Worm (Caenorhabditis elegans) whole organism, L1 larva: ENCODE measurements around the gene col-74.

ENCODE experiments used
- C04F5.9 ChIP-seq: sonication (generic microtip); optimal IDR thresholded peaks from 2 replicates; lab custom pipeline; 2016; ENCODE audit warnings: missing genetic modification characterization, missing compliant biosample characterization
- F16B12.6 ChIP-seq: fragments of 150-350 bp; optimal IDR thresholded peaks from 2 replicates; lab custom pipeline; 2014; ENCODE audit warnings: missing biosample characterization, missing genetic modification characterization
- Y116A8C.19 ChIP-seq: sonication (generic microtip); optimal IDR thresholded peaks from 2 replicates; lab custom pipeline; 2016; ENCODE audit warnings: missing compliant biosample characterization, missing genetic modification characterization, borderline replicate concordance
- aly-2 ChIP-seq: fragments of 150-350 bp; optimal IDR thresholded peaks from 2 replicates; lab custom pipeline; 2014; ENCODE audit warnings: missing biosample characterization, missing genetic modification characterization
- ceh-63 ChIP-seq: fragments of 200-800 bp; sonication (Bioruptor generic); optimal IDR thresholded peaks from 2 replicates; lab custom pipeline; 2018; ENCODE audit warnings: mild to moderate bottlenecking, missing genetic modification characterization, missing compliant biosample characterization
- ceh-88 ChIP-seq: fragments of 200-800 bp; sonication (Bioruptor generic); IDR thresholded peaks from 2 replicates; pipeline ENCODE4 v1.3.6; 2022; ENCODE audit warnings: missing genetic modification characterization, missing compliant biosample characterization
- ceh-90 ChIP-seq: sonication (generic microtip); optimal IDR thresholded peaks from 2 replicates; lab custom pipeline; 2016; ENCODE audit warnings: missing genetic modification characterization, missing compliant biosample characterization
- ces-1 ChIP-seq: fragments of 150-350 bp; optimal IDR thresholded peaks from 2 replicates; lab custom pipeline; 2014; ENCODE audit warnings: missing biosample characterization, missing genetic modification reagents, missing genetic modification characterization
- efl-1 ChIP-seq, 4 experiments: fragments of 150-350 bp; optimal IDR thresholded peaks in 3 of 4; peaks in 1 of 4; 1 replicate in 1 of 4; 2 replicates in 3 of 4; lab custom pipeline; 2014; ENCODE audit warnings: missing biosample characterization in 2 of 4, missing genetic modification characterization in 2 of 4, missing genetic modification reagents in 2 of 4
- efl-3 ChIP-seq: fragments of 200-800 bp; sonication (Bioruptor generic); optimal IDR thresholded peaks from 2 replicates; lab custom pipeline; 2018; ENCODE audit warnings: mild to moderate bottlenecking, missing genetic modification characterization, missing compliant biosample characterization
- ets-5 ChIP-seq: fragments of 200-800 bp; sonication (Bioruptor generic); IDR thresholded peaks from 2 replicates; pipeline ENCODE4 v1.3.6; 2022; ENCODE audit warnings: missing genetic modification characterization, missing compliant biosample characterization
- fkh-10 ChIP-seq: sonication (generic microtip); optimal IDR thresholded peaks from 2 replicates; lab custom pipeline; 2017; ENCODE audit warnings: missing biosample characterization, missing genetic modification reagents, missing genetic modification characterization
- hlh-17 ChIP-seq: fragments of 200-800 bp; sonication (Bioruptor generic); optimal IDR thresholded peaks from 2 replicates; lab custom pipeline; 2018; ENCODE audit warnings: missing genetic modification characterization, mild to moderate bottlenecking, missing compliant biosample characterization, moderate library complexity, borderline replicate concordance
- hlh-4 ChIP-seq: sonication (generic microtip); optimal IDR thresholded peaks from 2 replicates; lab custom pipeline; 2016; ENCODE audit warnings: mild to moderate bottlenecking, missing genetic modification characterization, missing compliant biosample characterization
- irx-1 ChIP-seq: sonication (generic microtip); optimal IDR thresholded peaks from 2 replicates; lab custom pipeline; 2016; ENCODE audit warnings: missing genetic modification characterization, missing compliant biosample characterization
- jun-1 ChIP-seq: fragments of 150-350 bp; optimal IDR thresholded peaks from 2 replicates; lab custom pipeline; 2014; ENCODE audit warnings: missing biosample characterization, missing genetic modification reagents, missing genetic modification characterization
- lin-14 ChIP-seq: fragments of 200-800 bp; sonication (Bioruptor generic); optimal IDR thresholded peaks from 2 replicates; lab custom pipeline; 2018; ENCODE audit warnings: mild to moderate bottlenecking, missing genetic modification characterization, moderate library complexity, missing compliant biosample characterization
- lin-15B ChIP-seq: fragments of 150-350 bp; sonication (generic microtip); optimal IDR thresholded peaks from 3 replicates; lab custom pipeline; 2014; ENCODE audit warnings: missing biosample characterization, missing genetic modification characterization
- lin-39 ChIP-seq: fragments of 150-350 bp; optimal IDR thresholded peaks from 2 replicates; lab custom pipeline; 2014; ENCODE audit warnings: missing biosample characterization, missing genetic modification reagents, missing genetic modification characterization
- lsy-2 ChIP-seq, 2 experiments: fragments of 150-350 bp; optimal IDR thresholded peaks; 2 replicates each; lab custom pipeline; 2014; ENCODE audit warnings: missing biosample characterization in 2 of 2, missing genetic modification characterization in 2 of 2
- mab-9 ChIP-seq: fragments of 200-800 bp; sonication (Bioruptor generic); IDR thresholded peaks from 2 replicates; pipeline ENCODE4 v1.3.6; 2022; ENCODE audit warnings: missing genetic modification reagents, missing genetic modification characterization, missing compliant biosample characterization
- mef-2 ChIP-seq: fragments of 150-350 bp; optimal IDR thresholded peaks from 2 replicates; lab custom pipeline; 2014; ENCODE audit warnings: missing biosample characterization, missing genetic modification characterization
- nhr-20 ChIP-seq: sonication (generic microtip); optimal IDR thresholded peaks from 2 replicates; lab custom pipeline; 2016; ENCODE audit warnings: mild to moderate bottlenecking, missing genetic modification characterization, missing compliant biosample characterization
- nhr-237 ChIP-seq: fragments of 150-350 bp; optimal IDR thresholded peaks from 2 replicates; lab custom pipeline; 2014; ENCODE audit warnings: missing biosample characterization, missing genetic modification characterization
- nhr-71 ChIP-seq: sonication (generic microtip); optimal IDR thresholded peaks from 2 replicates; lab custom pipeline; 2016; ENCODE audit warnings: mild to moderate bottlenecking, missing genetic modification characterization, moderate library complexity, missing compliant biosample characterization
- nhr-85 ChIP-seq: sonication (generic microtip); peaks from one replicate; lab custom pipeline; 2016; ENCODE audit warnings: missing genetic modification characterization, inconsistent platforms, missing compliant biosample characterization
- nhr-90 ChIP-seq: sonication (generic microtip); optimal IDR thresholded peaks from 2 replicates; lab custom pipeline; 2016; ENCODE audit warnings: mild to moderate bottlenecking, missing genetic modification characterization, missing compliant biosample characterization; ENCODE audit not compliant: poor library complexity
- pag-3 ChIP-seq: sonication (generic microtip); optimal IDR thresholded peaks from 2 replicates; lab custom pipeline; 2017; ENCODE audit warnings: missing genetic modification characterization, mild to moderate bottlenecking, missing compliant biosample characterization, antibody characterized with exemption, borderline replicate concordance; ENCODE audit not compliant: insufficient read depth
- pqm-1 ChIP-seq: sonication (generic microtip); optimal IDR thresholded peaks from 3 replicates; lab custom pipeline; 2017; ENCODE audit warnings: missing biosample characterization, missing genetic modification characterization
- snpc-4 ChIP-seq: fragments of 150-350 bp; optimal IDR thresholded peaks from 2 replicates; lab custom pipeline; 2014; ENCODE audit warnings: missing biosample characterization, missing genetic modification characterization
- snu-23 ChIP-seq: sonication (generic microtip); optimal IDR thresholded peaks from 2 replicates; lab custom pipeline; 2016; ENCODE audit warnings: missing genetic modification characterization, missing compliant biosample characterization
- sox-4 ChIP-seq: sonication (generic microtip); optimal IDR thresholded peaks from 2 replicates; lab custom pipeline; 2016; ENCODE audit warnings: missing genetic modification characterization, missing compliant biosample characterization
- sup-37 ChIP-seq: fragments of 200-800 bp; sonication (Bioruptor generic); optimal IDR thresholded peaks from 2 replicates; lab custom pipeline; 2018; ENCODE audit warnings: mild to moderate bottlenecking, missing genetic modification characterization, missing compliant biosample characterization
- unc-30 ChIP-seq: sonication (generic microtip); optimal IDR thresholded peaks from 2 replicates; lab custom pipeline; 2017; ENCODE audit warnings: missing biosample characterization, missing genetic modification characterization
- unc-86 ChIP-seq: sonication (generic microtip); optimal IDR thresholded peaks from 2 replicates; lab custom pipeline; 2016; ENCODE audit warnings: missing genetic modification characterization, missing compliant biosample characterization
- unc-98 ChIP-seq: fragments of 200-800 bp; sonication (Bioruptor generic); IDR thresholded peaks from 2 replicates; pipeline ENCODE4 v1.3.6; 2022; ENCODE audit warnings: missing genetic modification characterization, missing compliant biosample characterization
- vab-15 ChIP-seq: sonication (generic microtip); optimal IDR thresholded peaks from 2 replicates; lab custom pipeline; 2017; ENCODE audit warnings: missing genotype, mild to moderate bottlenecking, missing genetic modification characterization, missing compliant biosample characterization
- xbp-1 ChIP-seq: sonication (generic microtip); optimal IDR thresholded peaks from 2 replicates; lab custom pipeline; 2016; ENCODE audit warnings: missing genetic modification characterization, missing compliant biosample characterization
- zag-1 ChIP-seq: fragments of 150-350 bp; optimal IDR thresholded peaks from 2 replicates; lab custom pipeline; 2014; ENCODE audit warnings: missing biosample characterization, missing genetic modification characterization
- zip-4 ChIP-seq: fragments of 200-800 bp; sonication (Bioruptor generic); optimal IDR thresholded peaks from 2 replicates; lab custom pipeline; 2018; ENCODE audit warnings: mild to moderate bottlenecking, missing genetic modification characterization, moderate library complexity, missing compliant biosample characterization
- ztf-4 ChIP-seq: fragments of 150-350 bp; optimal IDR thresholded peaks from 2 replicates; lab custom pipeline; 2014; ENCODE audit warnings: missing biosample characterization, missing genetic modification characterization

The col-74 gene

ce11 chrII:5844694-5845129 lies 14.5 kb downstream of the col-74 start (continued):
- peak; percentile 100 for TF ChIP-seq nhr-20 (tag; lab: Kevin White, UChicago)
- peak; percentile 94 for TF ChIP-seq unc-98 (GFP tag; lab: Robert Waterston, UW)
- peak; percentile 99 for TF ChIP-seq mab-9 (GFP tag; lab: Robert Waterston, UW)
- peak; percentile 99 for TF ChIP-seq sox-4 (tag; lab: Kevin White, UChicago)
- peak; percentile 100 for TF ChIP-seq snpc-4 (tag; lab: Kevin White, UChicago)
- peak; percentile 98 for TF ChIP-seq C04F5.9
- peak; percentile 79 for TF ChIP-seq pag-3
- TF ChIP-seq snu-23 (GFP tag; lab: Kevin White, UChicago) = peak; percentile 100
- peak; percentile 98 for TF ChIP-seq ztf-4 (tag; lab: Kevin White, UChicago)
- TF ChIP-seq zag-1 (tag; lab: Kevin White, UChicago) = peak; percentile 99
- TF ChIP-seq nhr-85 (tag; lab: Kevin White, UChicago) = peak; percentile 100
- TF ChIP-seq ceh-88 (GFP tag; lab: Robert Waterston, UW) = peak; percentile 99
- TF ChIP-seq efl-1 (optimal IDR thresholded peaks at IDR 0.05; lab: Kevin White, UChicago) = peak; percentile 92
- peak; percentile 77 to 98 for TF ChIP-seq efl-1 (GFP tag; optimal IDR thresholded peaks at IDR 0.05 in 1 of 2; lab: Kevin White, UChicago)
- peak; percentile 93 for TF ChIP-seq mef-2 (tag; lab: Kevin White, UChicago)
- peak; percentile 74 for TF ChIP-seq lin-15B
- peak; percentile 99 for TF ChIP-seq sup-37 (GFP tag; lab: Kevin White, UChicago)
- TF ChIP-seq Y116A8C.19 = peak; percentile 48
- peak; percentile 99 for TF ChIP-seq unc-86 (tag; lab: Kevin White, UChicago)
- peak; percentile 99 for TF ChIP-seq fkh-10 (GFP tag; lab: Kevin White, UChicago)
- peak; percentile 96 to 97 for TF ChIP-seq lsy-2 (tag; optimal IDR thresholded peaks at IDR 0.05; lab: Kevin White, UChicago)
- peak; percentile 79 for TF ChIP-seq hlh-4 (tag; lab: Kevin White, UChicago)
- peak; percentile 98 for TF ChIP-seq nhr-237 (tag; lab: Kevin White, UChicago)
- peak; percentile 75 for TF ChIP-seq F16B12.6 (tag; lab: Kevin White, UChicago)
- peak; percentile 99 for TF ChIP-seq lin-39 (tag; lab: Kevin White, UChicago)
- TF ChIP-seq nhr-71 (tag; lab: Kevin White, UChicago) = peak; percentile 100
- TF ChIP-seq ces-1 (GFP tag; lab: Kevin White, UChicago) = peak; percentile 98
- peak; percentile 99 for TF ChIP-seq aly-2 (tag; lab: Kevin White, UChicago)
- peak; percentile 99 for TF ChIP-seq lin-14 (GFP tag; lab: Kevin White, UChicago)
- peak; percentile 82 for TF ChIP-seq unc-30 (tag; lab: Kevin White, UChicago)
- TF ChIP-seq ets-5 = peak; percentile 84; the same call in 1 of the 2 replicates
- peak; percentile 76 for TF ChIP-seq pqm-1 (tag; lab: Kevin White, UChicago)
- peak; percentile 72 for TF ChIP-seq ceh-90 (tag; lab: Kevin White, UChicago)
- peak; percentile 99 for TF ChIP-seq xbp-1 (tag; lab: Kevin White, UChicago)
- peak; percentile 100 for TF ChIP-seq irx-1 (tag; lab: Kevin White, UChicago)
- TF ChIP-seq zip-4 (GFP tag; lab: Kevin White, UChicago) = peak; percentile 95
- TF ChIP-seq vab-15 = peak; percentile 93

ce11 chrII:5845441-5845840 lies 15.3 kb downstream of the col-74 start, which contains the start of the genes ZK1248.17 and H41C03.3:
TSS of gene ZK1248.17 (minus strand) at chrII:5845541.
TSS of gene H41C03.3 (plus strand) at chrII:5845777.
- TF ChIP-seq nhr-90 (tag; lab: Kevin White, UChicago) (no peak), jun-1 (tag; lab: Kevin White, UChicago) (no peak), efl-3 (GFP tag; lab: Kevin White, UChicago) (no peak), ceh-63 (GFP tag; lab: Kevin White, UChicago) (no peak), fkh-10 (GFP tag; lab: Kevin White, UChicago) (no peak), vab-15 (no peak), pag-3 (no peak), sup-37 (GFP tag; lab: Kevin White, UChicago) (no peak), hlh-17 (GFP tag; lab: Kevin White, UChicago) (no peak), irx-1 (tag; lab: Kevin White, UChicago) (no peak), ceh-90 (tag; lab: Kevin White, UChicago) (no peak)
